Fruit fly (Drosophila melanogaster): ENCODE results near the gene CG15561.
A peak's percentile ranks its signal among the peaks of the same experiment; 100 is the strongest.

The CG15561 gene

dm6 chr3R:31222125-31222889 is 6.6 kb upstream of the CG15561 start (continued):
- TF ChIP-seq CG8632 (GFP tag; optimal IDR thresholded peaks at IDR 0.05), result peak; percentile 57
- TF ChIP-seq fd85E (GFP tag; optimal IDR thresholded peaks at IDR 0.05), result no peak
- TF ChIP-seq achi (GFP tag; optimal IDR thresholded peaks at IDR 0.05), result peak; percentile 62
- peak; percentile 62 for TF ChIP-seq CG10631 (GFP tag; optimal IDR thresholded peaks at IDR 0.05)
- TF ChIP-seq Sox14 (GFP tag; optimal IDR thresholded peaks at IDR 0.05), result peak; percentile 72
- TF ChIP-seq Smox (GFP tag; optimal IDR thresholded peaks at IDR 0.05), result peak; percentile 72
- peak; percentile 61 for TF ChIP-seq cyc (GFP tag; optimal IDR thresholded peaks at IDR 0.05)
- peak; percentile 71 for TF ChIP-seq Ets21C (GFP tag; optimal IDR thresholded peaks at IDR 0.05)
- TF ChIP-seq Hr39 (GFP tag; optimal IDR thresholded peaks at IDR 0.05), result peak; percentile 79
- no peak for TF ChIP-seq CG9139 (GFP tag; optimal IDR thresholded peaks at IDR 0.05)
- no peak for TF ChIP-seq CG8119 (GFP tag; IDR thresholded peaks at IDR 0.05)
- TF ChIP-seq Met (GFP tag; optimal IDR thresholded peaks at IDR 0.05), result peak; percentile 74
- TF ChIP-seq CG3919 (GFP tag; optimal IDR thresholded peaks at IDR 0.05), result peak; percentile 60
- TF ChIP-seq CG11902 (GFP tag; optimal IDR thresholded peaks at IDR 0.05), result peak; percentile 34
- peak; percentile 42 for TF ChIP-seq CG8319 (GFP tag; optimal IDR thresholded peaks at IDR 0.05)
- TF ChIP-seq spab (GFP tag; optimal IDR thresholded peaks at IDR 0.05), result peak; percentile 41
- TF ChIP-seq lz (GFP tag; optimal IDR thresholded peaks at IDR 0.05), result peak; percentile 79
- peak; percentile 75 for TF ChIP-seq pdm3 (GFP tag; optimal IDR thresholded peaks at IDR 0.05)
- TF ChIP-seq CG6276 (GFP tag; optimal IDR thresholded peaks at IDR 0.05), result peak; percentile 32
- TF ChIP-seq Hr38 (GFP tag; optimal IDR thresholded peaks at IDR 0.05), result no peak
- no peak for TF ChIP-seq Gug (GFP tag; IDR thresholded peaks at IDR 0.05)
- TF ChIP-seq CG3032 (tag; optimal IDR thresholded peaks at IDR 0.05), result peak; percentile 15
- TF ChIP-seq topi (GFP tag; optimal IDR thresholded peaks at IDR 0.05), result peak; percentile 64
- TF ChIP-seq salr (GFP tag; optimal IDR thresholded peaks at IDR 0.05), result peak; percentile 28 to 40
- TF ChIP-seq CG4318 (GFP tag; optimal IDR thresholded peaks at IDR 0.05), result no peak
- peak; percentile 43 for TF ChIP-seq CG7368 (GFP tag; optimal IDR thresholded peaks at IDR 0.05)
- TF ChIP-seq CG11762 (GFP tag; optimal IDR thresholded peaks at IDR 0.05; ENCODE audit: insufficient read depth), result no peak
- TF ChIP-seq CG11294 (GFP tag; IDR thresholded peaks at IDR 0.05), result no peak
- no peak for TF ChIP-seq CG16779 (tag; optimal IDR thresholded peaks at IDR 0.05)
- no peak for TF ChIP-seq eg (GFP tag; IDR thresholded peaks at IDR 0.05)
- peak; percentile 66 for TF ChIP-seq Ets96B (tag; optimal IDR thresholded peaks at IDR 0.05)
- TF ChIP-seq dsx (GFP tag; optimal IDR thresholded peaks at IDR 0.05; ENCODE audit: poor library complexity, severe bottlenecking), result peak; percentile 65
- TF ChIP-seq CG6163 (GFP tag; IDR thresholded peaks at IDR 0.05), result no peak
- TF ChIP-seq CG31627 (GFP tag; optimal IDR thresholded peaks at IDR 0.05), result peak; percentile 78

- TF ChIP-seq spab (GFP tag; optimal IDR thresholded peaks at IDR 0.05) (peak; percentile 79), CG3919 (GFP tag; optimal IDR thresholded peaks at IDR 0.05) (peak; percentile 29), CG11294 (GFP tag; IDR thresholded peaks at IDR 0.05) (no peak), Ets96B (tag; optimal IDR thresholded peaks at IDR 0.05) (peak; percentile 71), CG32006 (GFP tag; optimal IDR thresholded peaks at IDR 0.05) (peak; percentile 66), fkh (GFP tag; optimal IDR thresholded peaks at IDR 0.05) (peak; percentile 84), Hr39 (GFP tag; optimal IDR thresholded peaks at IDR 0.05) (no peak), Blimp-1 (GFP tag; optimal IDR thresholded peaks at IDR 0.05) (peak; percentile 37), CG6276 (GFP tag; optimal IDR thresholded peaks at IDR 0.05) (peak; percentile 85), CG1621 (tag; optimal IDR thresholded peaks at IDR 0.05) (peak; percentile 82), esn (GFP tag; optimal IDR thresholded peaks at IDR 0.05) (no peak), OdsH (GFP tag; optimal IDR thresholded peaks at IDR 0.05) (no peak), CG34406 (GFP tag; optimal IDR thresholded peaks at IDR 0.05) (peak; percentile 41), Eip93F (GFP tag; optimal IDR thresholded peaks at IDR 0.05) (peak; percentile 25), salr (GFP tag; optimal IDR thresholded peaks at IDR 0.05) (peak; percentile 58 to 74), dsx (GFP tag; optimal IDR thresholded peaks at IDR 0.05; ENCODE audit: poor library complexity, severe bottlenecking) (peak; percentile 66), CG6792 (GFP tag; optimal IDR thresholded peaks at IDR 0.05) (peak; percentile 25), CG11762 (GFP tag; optimal IDR thresholded peaks at IDR 0.05; ENCODE audit: insufficient read depth) (peak; percentile 33), CG8119 (GFP tag; IDR thresholded peaks at IDR 0.05) (no peak), Hr38 (GFP tag; optimal IDR thresholded peaks at IDR 0.05) (no peak), ss (GFP tag; optimal IDR thresholded peaks at IDR 0.05) (peak; percentile 88 to 92), CG6808 (GFP tag; optimal IDR thresholded peaks at IDR 0.05) (peak; percentile 83), CG8632 (GFP tag; optimal IDR thresholded peaks at IDR 0.05) (peak; percentile 28), Sox14 (GFP tag; optimal IDR thresholded peaks at IDR 0.05) (peak; percentile 40), Smox (GFP tag; optimal IDR thresholded peaks at IDR 0.05) (no peak), lz (GFP tag; optimal IDR thresholded peaks at IDR 0.05) (no peak), achi (GFP tag; optimal IDR thresholded peaks at IDR 0.05) (no peak)
These were observed 5.8 kb upstream of the CG15561 start for dm6 chr3R:31221337-31222047.

Data from whole organism, prepupa.